Fruit fly (Drosophila melanogaster) whole organism, embryonic: ENCODE results near the gene Smu1.

ENCODE experiments used
- Awh ChIP-seq: fragments of 200-800 bp; sonication (Bioruptor generic); IDR thresholded peaks from 2 replicates; pipeline ENCODE4, ENCODE4 v1.3.6; 2022; ENCODE audit warnings: missing biosample characterization, missing genetic modification characterization
- Bteb2 ChIP-seq: fragments of 200-800 bp; sonication (Bioruptor generic); optimal IDR thresholded peaks from 2 replicates; lab custom pipeline; 2016; ENCODE audit warnings: missing biosample characterization, missing genetic modification characterization
- CG12659 ChIP-seq: fragments of 200-800 bp; sonication (Bioruptor generic); optimal IDR thresholded peaks from 3 replicates; lab custom pipeline; 2017; ENCODE audit warnings: mild to moderate bottlenecking, missing biosample characterization, missing genetic modification reagents, missing genetic modification characterization
- CG14965 ChIP-seq: fragments of 200-800 bp; sonication (Bioruptor generic); optimal IDR thresholded peaks from 2 replicates; lab custom pipeline; 2016; ENCODE audit warnings: missing biosample characterization, missing genetic modification characterization, borderline replicate concordance
- CG15696 ChIP-seq: fragments of 200-800 bp; sonication (Bioruptor generic); optimal IDR thresholded peaks from 2 replicates; lab custom pipeline; 2019; ENCODE audit warnings: missing biosample characterization, mild to moderate bottlenecking, missing genetic modification characterization, moderate library complexity
- CG17829 ChIP-seq: fragments of 200-800 bp; optimal IDR thresholded peaks from 2 replicates; lab custom pipeline; 2019; ENCODE audit warnings: missing biosample characterization, mild to moderate bottlenecking, missing genetic modification characterization, moderate library complexity
- CG18011 ChIP-seq: fragments of 200-800 bp; sonication (Bioruptor generic); optimal IDR thresholded peaks from 2 replicates; lab custom pipeline; 2017; ENCODE audit warnings: missing biosample characterization, missing genetic modification characterization, mild to moderate bottlenecking, moderate library complexity, missing genotype
- CG2875 ChIP-seq: fragments of 200-800 bp; sonication (Bioruptor generic); optimal IDR thresholded peaks from 2 replicates; lab custom pipeline; 2017; ENCODE audit warnings: missing biosample characterization, mild to moderate bottlenecking, missing genetic modification characterization, missing genetic modification reagents
- CG3163 ChIP-seq: fragments of 200-800 bp; sonication (Bioruptor generic); optimal IDR thresholded peaks from 3 replicates; lab custom pipeline; 2016; ENCODE audit warnings: missing biosample characterization, missing genetic modification characterization
- CG34376 ChIP-seq: fragments of 200-800 bp; sonication (Bioruptor generic); optimal IDR thresholded peaks from 2 replicates; lab custom pipeline; 2018; ENCODE audit warnings: missing biosample characterization, mild to moderate bottlenecking, missing genetic modification characterization
- CG4360 ChIP-seq: fragments of 200-800 bp; sonication (Bioruptor generic); IDR thresholded peaks from 2 replicates; pipeline ENCODE4 v1.3.6; 2022; ENCODE audit warnings: missing biosample characterization, missing genetic modification characterization
- CG4707 ChIP-seq: fragments of 200-800 bp; sonication (Bioruptor generic); optimal IDR thresholded peaks from 2 replicates; lab custom pipeline; 2018; ENCODE audit warnings: missing biosample characterization, mild to moderate bottlenecking, missing genetic modification characterization, moderate library complexity
- CG6254 ChIP-seq: fragments of 200-800 bp; sonication (Bioruptor generic); optimal IDR thresholded peaks from 3 replicates; lab custom pipeline; 2017; ENCODE audit warnings: mild to moderate bottlenecking, missing biosample characterization, missing genetic modification reagents, missing genetic modification characterization
- CG6689 ChIP-seq: fragments of 200-800 bp; sonication (Bioruptor generic); IDR thresholded peaks from 2 replicates; pipeline ENCODE4 v1.3.6; 2022; ENCODE audit warnings: missing biosample characterization, missing genetic modification characterization
- CG6765 ChIP-seq: fragments of 200-800 bp; sonication (Bioruptor generic); optimal IDR thresholded peaks from 3 replicates; lab custom pipeline; 2017; ENCODE audit warnings: missing biosample characterization, mild to moderate bottlenecking, missing genetic modification characterization
- CG7271 ChIP-seq: fragments of 200-800 bp; sonication (Bioruptor generic); optimal IDR thresholded peaks from 2 replicates; lab custom pipeline; 2018; ENCODE audit warnings: missing biosample characterization, mild to moderate bottlenecking, missing genetic modification characterization, moderate library complexity
- CG7556 ChIP-seq: fragments of 200-800 bp; sonication (Bioruptor generic); optimal IDR thresholded peaks from 2 replicates; lab custom pipeline; 2017; ENCODE audit warnings: missing biosample characterization, mild to moderate bottlenecking, missing genetic modification characterization
- CG7839 ChIP-seq: fragments of 200-800 bp; sonication (Bioruptor generic); optimal IDR thresholded peaks from 3 replicates; lab custom pipeline; 2018; ENCODE audit warnings: missing biosample characterization, mild to moderate bottlenecking, missing genetic modification characterization, moderate library complexity
- CG8388 ChIP-seq: fragments of 200-800 bp; sonication (Bioruptor generic); optimal IDR thresholded peaks from 2 replicates; lab custom pipeline; 2019; ENCODE audit warnings: missing biosample characterization, mild to moderate bottlenecking, missing genetic modification characterization, moderate library complexity
- CG8924 ChIP-seq: fragments of 200-800 bp; optimal IDR thresholded peaks from 3 replicates; lab custom pipeline; 2019; ENCODE audit warnings: missing biosample characterization, mild to moderate bottlenecking, missing genetic modification characterization, moderate library complexity
- CG9609 ChIP-seq: fragments of 200-800 bp; sonication (Bioruptor generic); optimal IDR thresholded peaks from 3 replicates; lab custom pipeline; 2016; ENCODE audit warnings: missing biosample characterization, missing genetic modification characterization
- Dbx ChIP-seq: fragments of 200-800 bp; sonication (Bioruptor generic); IDR thresholded peaks from 3 replicates; pipeline ENCODE4 v1.3.6; 2022; ENCODE audit warnings: missing biosample characterization, missing genetic modification characterization
- Deaf1 ChIP-seq: fragments of 200-800 bp; optimal IDR thresholded peaks from 3 replicates; lab custom pipeline; 2019; ENCODE audit warnings: missing biosample characterization, mild to moderate bottlenecking, missing genetic modification characterization, moderate library complexity
- Dll ChIP-seq: fragments of 200-800 bp; sonication (Bioruptor generic); IDR thresholded peaks from 4 replicates; pipeline ENCODE4 v1.3.6; 2022; ENCODE audit warnings: missing biosample characterization, missing genetic modification characterization; ENCODE audit not compliant: partially characterized antibody
- Dp ChIP-seq: fragments of 200-800 bp; sonication (Bioruptor generic); optimal IDR thresholded peaks from 2 replicates; lab custom pipeline; 2018; ENCODE audit warnings: missing biosample characterization, mild to moderate bottlenecking, missing genetic modification characterization, moderate library complexity
- Fer3 ChIP-seq: fragments of 200-800 bp; sonication (Bioruptor generic); optimal IDR thresholded peaks from 2 replicates; lab custom pipeline; 2018; ENCODE audit warnings: missing biosample characterization, mild to moderate bottlenecking, missing genetic modification characterization, moderate library complexity
- HLH3B ChIP-seq: fragments of 200-800 bp; sonication (Bioruptor generic); IDR thresholded peaks from 2 replicates; pipeline ENCODE4 v1.3.6; 2022; ENCODE audit warnings: missing biosample characterization, missing genetic modification characterization
- HLH54F ChIP-seq: fragments of 200-800 bp; sonication (Bioruptor generic); optimal IDR thresholded peaks from 3 replicates; lab custom pipeline; 2016; ENCODE audit warnings: missing biosample characterization, missing genetic modification characterization
- HmgD ChIP-seq: fragments of 200-800 bp; sonication (Bioruptor generic); optimal IDR thresholded peaks from 3 replicates; lab custom pipeline; 2016; ENCODE audit warnings: missing biosample characterization, missing genetic modification characterization
- MBD-R2 ChIP-seq: fragments of 200-800 bp; sonication (Bioruptor generic); IDR thresholded peaks from 2 replicates; pipeline ENCODE4 v1.3.6; 2022; ENCODE audit warnings: missing biosample characterization, missing genetic modification characterization
- Myb ChIP-seq: fragments of 200-800 bp; sonication (Bioruptor generic); optimal IDR thresholded peaks from 2 replicates; lab custom pipeline; 2016; ENCODE audit warnings: missing biosample characterization, missing genetic modification characterization
- NC2β ChIP-seq: fragments of 200-800 bp; sonication (Bioruptor generic); optimal IDR thresholded peaks from 2 replicates; lab custom pipeline; 2016; ENCODE audit warnings: missing biosample characterization, missing genetic modification characterization
- Nf-YC ChIP-seq: fragments of 200-800 bp; optimal IDR thresholded peaks from 3 replicates; lab custom pipeline; 2019; ENCODE audit warnings: missing biosample characterization, mild to moderate bottlenecking, missing genetic modification characterization, moderate library complexity
- Rfx ChIP-seq: fragments of 200-800 bp; sonication (Bioruptor generic); IDR thresholded peaks from 2 replicates; pipeline ENCODE4 v1.3.6; 2022; ENCODE audit warnings: missing biosample characterization, missing genetic modification characterization
- Side ChIP-seq: fragments of 200-800 bp; sonication (Bioruptor generic); optimal IDR thresholded peaks from 2 replicates; lab custom pipeline; 2016; ENCODE audit warnings: missing biosample characterization, missing genetic modification characterization
- Vsx1 ChIP-seq: fragments of 200-800 bp; sonication (Bioruptor generic); optimal IDR thresholded peaks from 2 replicates; lab custom pipeline; 2017; ENCODE audit warnings: missing biosample characterization, mild to moderate bottlenecking, missing genetic modification characterization, missing genetic modification reagents
- al ChIP-seq: fragments of 200-800 bp; sonication (Bioruptor generic); IDR thresholded peaks from 2 replicates; pipeline ENCODE4 v1.3.6; 2022; ENCODE audit warnings: missing biosample characterization, missing genetic modification characterization
- ash1 ChIP-seq: fragments of 200-800 bp; sonication (Bioruptor generic); optimal IDR thresholded peaks from 2 replicates; lab custom pipeline; 2018; ENCODE audit warnings: missing biosample characterization, mild to moderate bottlenecking, missing genetic modification characterization
- chn ChIP-seq: fragments of 200-800 bp; sonication (Bioruptor generic); optimal IDR thresholded peaks from 2 replicates; lab custom pipeline; 2016; ENCODE audit warnings: missing biosample characterization, missing genetic modification characterization
- disco-r ChIP-seq: fragments of 200-800 bp; sonication (Bioruptor generic); optimal IDR thresholded peaks from 2 replicates; lab custom pipeline; 2016; ENCODE audit warnings: missing biosample characterization, missing genetic modification characterization
- exex ChIP-seq: fragments of 200-800 bp; sonication (Bioruptor generic); optimal IDR thresholded peaks from 4 replicates; lab custom pipeline; 2018; ENCODE audit warnings: missing biosample characterization, mild to moderate bottlenecking, missing genetic modification characterization, moderate library complexity
- ham ChIP-seq: fragments of 200-800 bp; sonication (Bioruptor generic); IDR thresholded peaks from 2 replicates; pipeline ENCODE4 v1.3.6; 2022; ENCODE audit warnings: missing biosample characterization, missing genetic modification characterization
- kay ChIP-seq: fragments of 200-800 bp; sonication (Bioruptor generic); optimal IDR thresholded peaks from 2 replicates; lab custom pipeline; 2016; ENCODE audit warnings: missing biosample characterization, missing genetic modification characterization
- nmo ChIP-seq: fragments of 200-800 bp; sonication (Bioruptor generic); optimal IDR thresholded peaks from 2 replicates; lab custom pipeline; 2018; ENCODE audit warnings: missing biosample characterization, mild to moderate bottlenecking, missing genetic modification characterization, moderate library complexity
- org-1 ChIP-seq: fragments of 200-800 bp; sonication (Bioruptor generic); optimal IDR thresholded peaks from 2 replicates; lab custom pipeline; 2017; ENCODE audit warnings: missing biosample characterization, missing genetic modification characterization
- repo ChIP-seq: fragments of 200-800 bp; sonication (Bioruptor generic); optimal IDR thresholded peaks from 2 replicates; lab custom pipeline; 2016; ENCODE audit warnings: missing biosample characterization, missing genetic modification characterization
- row ChIP-seq: fragments of 200-800 bp; sonication (Bioruptor generic); IDR thresholded peaks from 3 replicates; pipeline ENCODE4 v1.3.6; 2022; ENCODE audit warnings: missing biosample characterization, missing genetic modification characterization
- twi ChIP-seq: fragments of 200-800 bp; optimal IDR thresholded peaks from 2 replicates; lab custom pipeline; 2019; ENCODE audit warnings: missing biosample characterization, mild to moderate bottlenecking, missing genetic modification characterization, moderate library complexity
- wek ChIP-seq: fragments of 200-800 bp; sonication (Bioruptor generic); optimal IDR thresholded peaks from 3 replicates; lab custom pipeline; 2018; ENCODE audit warnings: missing biosample characterization, mild to moderate bottlenecking, missing genetic modification characterization, moderate library complexity
- wor ChIP-seq: fragments of 200-800 bp; sonication (Bioruptor generic); IDR thresholded peaks from 2 replicates; pipeline ENCODE4 v1.3.6; 2022; ENCODE audit warnings: missing biosample characterization, missing genetic modification characterization

The Smu1 gene

dm6 chr3R:19028758-19029157 lies 47.6 kb upstream of the Smu1 start, which contains the start of the genes GatA and P5cr (continued):
- TF ChIP-seq kay: peak; percentile 62
- peak; percentile 75 for TF ChIP-seq exex (tag; lab: Kevin White, UChicago)
- peak; percentile 80 for TF ChIP-seq CG7839 (tag; lab: Kevin White, UChicago)
- TF ChIP-seq CG4360: no peak
- peak; percentile 79 for TF ChIP-seq Side
- no peak for TF ChIP-seq wor (GFP tag; lab: Robert Waterston, UW)
- TF ChIP-seq Deaf1 (tag; lab: Kevin White, UChicago): peak; percentile 31
- TF ChIP-seq chn (GFP tag; lab: Kevin White, UChicago): peak; percentile 84
- TF ChIP-seq org-1 (GFP tag; lab: Kevin White, UChicago): peak; percentile 34
- peak; percentile 86 for TF ChIP-seq CG9609 (GFP tag; lab: Kevin White, UChicago)
- TF ChIP-seq Dp (GFP tag; lab: Kevin White, UChicago): peak; percentile 30
- TF ChIP-seq Nf-YC: peak; percentile 23
- TF ChIP-seq CG17829 (tag; lab: Kevin White, UChicago): peak; percentile 49
- TF ChIP-seq Awh (GFP tag; lab: Robert Waterston, UW): peak; percentile 51; the same call in 1 of the 2 replicates
- peak; percentile 38 for TF ChIP-seq ash1 (GFP tag; lab: Kevin White, UChicago)
- TF ChIP-seq Myb (GFP tag; lab: Kevin White, UChicago): peak; percentile 85
- peak; percentile 71 for TF ChIP-seq NC2β
- no peak for TF ChIP-seq CG14965 (GFP tag; lab: Kevin White, UChicago)
- peak; percentile 88 for TF ChIP-seq Dbx (GFP tag; lab: Robert Waterston, UW)
- peak; percentile 64 for TF ChIP-seq HLH3B (GFP tag; lab: Robert Waterston, UW)
- peak; percentile 66 for TF ChIP-seq CG3163 (GFP tag; lab: Kevin White, UChicago)
- TF ChIP-seq CG15696: peak; percentile 6
- peak; percentile 71 for TF ChIP-seq repo (GFP tag; lab: Kevin White, UChicago)
- peak; percentile 77 for TF ChIP-seq Bteb2 (GFP tag; lab: Kevin White, UChicago)
- TF ChIP-seq Rfx: peak; percentile 98
- TF ChIP-seq CG7271: no peak
- TF ChIP-seq HLH54F (GFP tag; lab: Kevin White, UChicago): peak; percentile 92
- peak; percentile 32 for TF ChIP-seq twi (tag; lab: Kevin White, UChicago)
- peak; percentile 90 for TF ChIP-seq CG12659 (GFP tag; lab: Kevin White, UChicago)
- TF ChIP-seq CG6689 (GFP tag; lab: Robert Waterston, UW): peak; percentile 65
- peak; percentile 80 for TF ChIP-seq al
- peak; percentile 82 for TF ChIP-seq CG34376
- peak; percentile 70 for TF ChIP-seq CG18011 (GFP tag; lab: Kevin White, UChicago)
- TF ChIP-seq Vsx1 (GFP tag; lab: Kevin White, UChicago): no peak
- peak; percentile 92 for TF ChIP-seq MBD-R2
- peak; percentile 41 for TF ChIP-seq CG4707 (GFP tag; lab: Kevin White, UChicago)
- no peak for TF ChIP-seq CG2875 (GFP tag; lab: Kevin White, UChicago)
- peak; percentile 85 for TF ChIP-seq Fer3 (tag; lab: Kevin White, UChicago)
- peak; percentile 70 for TF ChIP-seq CG6765 (GFP tag; lab: Kevin White, UChicago)
- peak; percentile 32 for TF ChIP-seq CG8388 (GFP tag; lab: Kevin White, UChicago)
- no peak for TF ChIP-seq Dll
- TF ChIP-seq row (GFP tag; lab: Robert Waterston, UW): peak; percentile 94
- TF ChIP-seq wek (GFP tag; lab: Kevin White, UChicago): peak; percentile 72
- no peak for TF ChIP-seq CG6254
- peak; percentile 61 for TF ChIP-seq CG7556 (GFP tag; lab: Kevin White, UChicago)
- TF ChIP-seq disco-r (GFP tag; lab: Kevin White, UChicago): no peak
- peak; percentile 48 for TF ChIP-seq HmgD (GFP tag; lab: Kevin White, UChicago)
- peak; percentile 40 for TF ChIP-seq nmo (GFP tag; lab: Kevin White, UChicago)
- peak; percentile 71 for TF ChIP-seq CG8924 (tag; lab: Kevin White, UChicago)
- TF ChIP-seq ham (GFP tag; lab: Robert Waterston, UW): peak; percentile 26; the same call in 1 of the 2 replicates
